Fruit fly (Drosophila melanogaster) whole organism, embryonic: Measurements from ENCODE around the gene foi.

Experiments
- Antp ChIP-seq: fragments of 200-800 bp; sonication (Bioruptor generic); optimal IDR thresholded peaks from 3 replicates; lab custom pipeline; 2016; ENCODE audit warnings: missing biosample characterization, missing genetic modification characterization
- Blimp-1 ChIP-seq: fragments of 200-800 bp; sonication (Bioruptor generic); optimal IDR thresholded peaks from 3 replicates; lab custom pipeline; 2018; ENCODE audit warnings: missing biosample characterization, missing genetic modification characterization, mild to moderate bottlenecking, moderate library complexity, missing genetic modification reagents
- CG10654 ChIP-seq: fragments of 200-800 bp; sonication (Bioruptor generic); optimal IDR thresholded peaks from 2 replicates; lab custom pipeline; 2016; ENCODE audit warnings: missing biosample characterization, missing genetic modification characterization
- CG12071 ChIP-seq: fragments of 200-800 bp; sonication (Bioruptor generic); optimal IDR thresholded peaks from 3 replicates; lab custom pipeline; 2018; ENCODE audit warnings: missing biosample characterization, mild to moderate bottlenecking, missing genetic modification characterization
- CG12219 ChIP-seq: fragments of 200-800 bp; sonication (Bioruptor generic); optimal IDR thresholded peaks from 3 replicates; lab custom pipeline; 2018; ENCODE audit warnings: missing biosample characterization, mild to moderate bottlenecking, missing genetic modification characterization
- CG13287 ChIP-seq: fragments of 200-800 bp; sonication (Bioruptor generic); IDR thresholded peaks from 2 replicates; pipeline ENCODE4 v1.3.6; 2022; ENCODE audit warnings: missing biosample characterization, missing genetic modification characterization; ENCODE audit not compliant: partially characterized antibody
- CG14014 ChIP-seq: fragments of 200-800 bp; sonication (Bioruptor generic); IDR thresholded peaks from 2 replicates; pipeline ENCODE4 v1.3.6; 2022; ENCODE audit warnings: missing biosample characterization, missing genetic modification characterization
- CG14050 ChIP-seq: fragments of 200-800 bp; sonication (Bioruptor generic); IDR thresholded peaks from 3 replicates; pipeline ENCODE4 v1.3.6; 2022; ENCODE audit warnings: missing biosample characterization, missing genetic modification characterization
- CG14860 ChIP-seq: fragments of 200-800 bp; sonication (Bioruptor generic); IDR thresholded peaks from 3 replicates; pipeline ENCODE4 v1.3.6; 2022; ENCODE audit warnings: missing biosample characterization, missing genetic modification characterization; ENCODE audit not compliant: partially characterized antibody
- CG15011 ChIP-seq: fragments of 200-800 bp; sonication (Bioruptor generic); optimal IDR thresholded peaks from 3 replicates; lab custom pipeline; 2018; ENCODE audit warnings: missing biosample characterization, mild to moderate bottlenecking, missing genetic modification characterization
- CG2202 ChIP-seq: fragments of 200-800 bp; sonication (Bioruptor generic); optimal IDR thresholded peaks from 2 replicates; lab custom pipeline; 2018; ENCODE audit warnings: missing biosample characterization, mild to moderate bottlenecking, missing genetic modification characterization
- CG2712 ChIP-seq: fragments of 200-800 bp; optimal IDR thresholded peaks from 3 replicates; lab custom pipeline; 2019; ENCODE audit warnings: missing biosample characterization, mild to moderate bottlenecking, missing genetic modification characterization, moderate library complexity
- CG33213 ChIP-seq: fragments of 200-800 bp; sonication (Bioruptor generic); optimal IDR thresholded peaks from 3 replicates; lab custom pipeline; 2016; ENCODE audit warnings: missing biosample characterization, missing genetic modification characterization
- CG3995 ChIP-seq: fragments of 200-800 bp; sonication (Bioruptor generic); optimal IDR thresholded peaks from 3 replicates; lab custom pipeline; 2016; ENCODE audit warnings: missing biosample characterization, missing genetic modification characterization
- CG6175 ChIP-seq: fragments of 200-800 bp; sonication (Bioruptor generic); IDR thresholded peaks from 3 replicates; pipeline ENCODE4 v1.3.6; 2022; ENCODE audit warnings: missing biosample characterization, missing genetic modification characterization
- CG6791 ChIP-seq: fragments of 200-800 bp; sonication (Bioruptor generic); IDR thresholded peaks from 3 replicates; pipeline ENCODE4 v1.3.6; 2022; ENCODE audit warnings: missing biosample characterization, missing genetic modification characterization; ENCODE audit not compliant: partially characterized antibody
- CG7745 ChIP-seq: fragments of 200-800 bp; sonication (Bioruptor generic); optimal IDR thresholded peaks from 2 replicates; lab custom pipeline; 2018; ENCODE audit warnings: missing biosample characterization, mild to moderate bottlenecking, missing genetic modification characterization, moderate library complexity
- CG8359 ChIP-seq: fragments of 200-800 bp; sonication (Bioruptor generic); optimal IDR thresholded peaks from 2 replicates; lab custom pipeline; 2017; ENCODE audit warnings: missing biosample characterization, mild to moderate bottlenecking, missing genetic modification characterization, borderline replicate concordance
- CG8924 ChIP-seq: fragments of 200-800 bp; optimal IDR thresholded peaks from 3 replicates; lab custom pipeline; 2019; ENCODE audit warnings: missing biosample characterization, mild to moderate bottlenecking, missing genetic modification characterization, moderate library complexity
- CG9817 ChIP-seq: fragments of 200-800 bp; sonication (Bioruptor generic); optimal IDR thresholded peaks from 2 replicates; lab custom pipeline; 2018; ENCODE audit warnings: missing biosample characterization, mild to moderate bottlenecking, missing genetic modification characterization, moderate library complexity
- CTCF ChIP-seq: fragments of 200-800 bp; sonication (Bioruptor generic); optimal IDR thresholded peaks from 2 replicates; lab custom pipeline; 2017; ENCODE audit warnings: missing biosample characterization, mild to moderate bottlenecking, missing genetic modification characterization, moderate library complexity
- CkIIα-i1 ChIP-seq: fragments of 200-800 bp; sonication (Bioruptor generic); IDR thresholded peaks from 2 replicates; pipeline ENCODE4 v1.3.6; 2022; ENCODE audit warnings: missing biosample characterization, missing genetic modification characterization
- Dip2 ChIP-seq: fragments of 200-800 bp; sonication (Bioruptor generic); IDR thresholded peaks from 2 replicates; pipeline ENCODE4 v1.3.6; 2022; ENCODE audit warnings: missing biosample characterization, missing genetic modification characterization
- Dref ChIP-seq: fragments of 200-800 bp; sonication (Bioruptor generic); IDR thresholded peaks from 2 replicates; pipeline ENCODE4 v1.3.6; 2022; ENCODE audit warnings: missing biosample characterization, missing genetic modification characterization
- Fer3 ChIP-seq: fragments of 200-800 bp; sonication (Bioruptor generic); optimal IDR thresholded peaks from 2 replicates; lab custom pipeline; 2018; ENCODE audit warnings: missing biosample characterization, mild to moderate bottlenecking, missing genetic modification characterization, moderate library complexity
- Lhr ChIP-seq: fragments of 200-800 bp; sonication (Bioruptor generic); optimal IDR thresholded peaks from 3 replicates; lab custom pipeline; 2017; ENCODE audit warnings: mild to moderate bottlenecking, missing biosample characterization, missing genetic modification reagents, missing genetic modification characterization
- Mad ChIP-seq: fragments of 200-800 bp; sonication (Bioruptor generic); optimal IDR thresholded peaks from 2 replicates; lab custom pipeline; 2016; ENCODE audit warnings: missing biosample characterization, missing genetic modification characterization
- NK7.1 ChIP-seq: fragments of 200-800 bp; sonication (Bioruptor generic); optimal IDR thresholded peaks from 3 replicates; lab custom pipeline; 2016; ENCODE audit warnings: missing biosample characterization, missing genetic modification characterization
- Sin3A ChIP-seq: fragments of >200 bp; optimal IDR thresholded peaks from 2 replicates; lab custom pipeline; 2018
- Ssrp ChIP-seq: fragments of 200-800 bp; sonication (Bioruptor generic); optimal IDR thresholded peaks from 2 replicates; lab custom pipeline; 2018; ENCODE audit warnings: missing biosample characterization, mild to moderate bottlenecking, missing genetic modification characterization, moderate library complexity
- ara ChIP-seq: fragments of 200-800 bp; sonication (Bioruptor generic); IDR thresholded peaks from 2 replicates; pipeline ENCODE4 v1.3.6; 2022; ENCODE audit warnings: missing biosample characterization, missing genetic modification characterization
- cg ChIP-seq: fragments of 200-800 bp; sonication (Bioruptor generic); optimal IDR thresholded peaks from 3 replicates; lab custom pipeline; 2019; ENCODE audit warnings: missing biosample characterization, mild to moderate bottlenecking, missing genetic modification characterization, moderate library complexity
- crc ChIP-seq: fragments of 200-800 bp; sonication (Bioruptor generic); optimal IDR thresholded peaks from 2 replicates; lab custom pipeline; 2016; ENCODE audit warnings: missing biosample characterization, missing genetic modification characterization
- crp ChIP-seq, 2 experiments: fragments of 200-800 bp; sonication (Bioruptor generic); optimal IDR thresholded peaks; 2 replicates in 1 of 2; 3 replicates in 1 of 2; lab custom pipeline; 2017; ENCODE audit warnings: missing biosample characterization in 2 of 2, missing genetic modification characterization in 2 of 2, mild to moderate bottlenecking in 1 of 2, moderate library complexity in 1 of 2
- da ChIP-seq: fragments of 200-800 bp; sonication (Bioruptor generic); optimal IDR thresholded peaks from 2 replicates; lab custom pipeline; 2016; ENCODE audit warnings: missing biosample characterization, missing genetic modification characterization
- ems ChIP-seq: fragments of 200-800 bp; sonication (Bioruptor generic); optimal IDR thresholded peaks from 3 replicates; lab custom pipeline; 2016; ENCODE audit warnings: missing biosample characterization, missing genetic modification characterization
- fd3F ChIP-seq: fragments of 200-800 bp; sonication (Bioruptor generic); optimal IDR thresholded peaks from 2 replicates; lab custom pipeline; 2018; ENCODE audit warnings: missing biosample characterization, mild to moderate bottlenecking, missing genetic modification characterization, moderate library complexity
- ftz-f1 ChIP-seq: fragments of 200-800 bp; sonication (Bioruptor generic); optimal IDR thresholded peaks from 2 replicates; lab custom pipeline; 2016; ENCODE audit warnings: missing biosample characterization, missing genetic modification characterization
- gce ChIP-seq: fragments of 200-800 bp; sonication (Bioruptor generic); IDR thresholded peaks from 3 replicates; pipeline ENCODE4 v1.3.6; 2022; ENCODE audit warnings: missing biosample characterization, missing genetic modification characterization
- gem ChIP-seq: fragments of 200-800 bp; sonication (Bioruptor generic); optimal IDR thresholded peaks from 2 replicates; lab custom pipeline; 2019; ENCODE audit warnings: missing biosample characterization, mild to moderate bottlenecking, missing genetic modification characterization, moderate library complexity
- gt ChIP-seq: fragments of 200-800 bp; sonication (Bioruptor generic); IDR thresholded peaks from 2 replicates; pipeline ENCODE4 v1.3.6; 2022; ENCODE audit warnings: missing biosample characterization, missing genetic modification characterization
- hkb ChIP-seq, 2 experiments: fragments of 200-800 bp in 1 of 2; fragments of >200 bp in 1 of 2; sonication (Bioruptor generic) in 1 of 2; IDR thresholded peaks in 1 of 2; optimal IDR thresholded peaks in 1 of 2; 2 replicates each; pipeline versions ENCODE4 v1.3.6 to Lab custom; 2017 to 2022; ENCODE audit warnings: missing biosample characterization in 1 of 2, missing genetic modification characterization in 1 of 2
- jing ChIP-seq: fragments of 200-800 bp; sonication (Bioruptor generic); optimal IDR thresholded peaks from 2 replicates; lab custom pipeline; 2018; ENCODE audit warnings: missing biosample characterization, mild to moderate bottlenecking, missing genetic modification characterization
- ken ChIP-seq: fragments of 200-800 bp; sonication (Bioruptor generic); IDR thresholded peaks from 3 replicates; pipeline ENCODE4 v1.3.6; 2022; ENCODE audit warnings: missing biosample characterization, missing genetic modification characterization
- lbe ChIP-seq: fragments of 200-800 bp; sonication (Bioruptor generic); optimal IDR thresholded peaks from 2 replicates; lab custom pipeline; 2016; ENCODE audit warnings: missing biosample characterization, mild to moderate bottlenecking, missing genetic modification characterization
- luna ChIP-seq: fragments of 200-800 bp; sonication (Bioruptor generic); optimal IDR thresholded peaks from 2 replicates; lab custom pipeline; 2016; ENCODE audit warnings: missing biosample characterization, missing genetic modification characterization
- nerfin-1 ChIP-seq: fragments of 200-800 bp; sonication (Bioruptor generic); optimal IDR thresholded peaks from 3 replicates; lab custom pipeline; 2019; ENCODE audit warnings: missing biosample characterization, mild to moderate bottlenecking, missing genetic modification characterization, moderate library complexity
- phol ChIP-seq: fragments of 200-800 bp; sonication (Bioruptor generic); optimal IDR thresholded peaks from 3 replicates; lab custom pipeline; 2018; ENCODE audit warnings: missing biosample characterization, mild to moderate bottlenecking, missing genetic modification characterization, moderate library complexity
- repo ChIP-seq: fragments of 200-800 bp; sonication (Bioruptor generic); optimal IDR thresholded peaks from 2 replicates; lab custom pipeline; 2016; ENCODE audit warnings: missing biosample characterization, missing genetic modification characterization
- ro ChIP-seq: fragments of 200-800 bp; sonication (Bioruptor generic); IDR thresholded peaks from 2 replicates; pipeline ENCODE4 v1.3.6; 2022; ENCODE audit warnings: missing biosample characterization, missing genetic modification characterization
- row ChIP-seq: fragments of 200-800 bp; sonication (Bioruptor generic); IDR thresholded peaks from 3 replicates; pipeline ENCODE4 v1.3.6; 2022; ENCODE audit warnings: missing biosample characterization, missing genetic modification characterization

Gene foi

DNA sequence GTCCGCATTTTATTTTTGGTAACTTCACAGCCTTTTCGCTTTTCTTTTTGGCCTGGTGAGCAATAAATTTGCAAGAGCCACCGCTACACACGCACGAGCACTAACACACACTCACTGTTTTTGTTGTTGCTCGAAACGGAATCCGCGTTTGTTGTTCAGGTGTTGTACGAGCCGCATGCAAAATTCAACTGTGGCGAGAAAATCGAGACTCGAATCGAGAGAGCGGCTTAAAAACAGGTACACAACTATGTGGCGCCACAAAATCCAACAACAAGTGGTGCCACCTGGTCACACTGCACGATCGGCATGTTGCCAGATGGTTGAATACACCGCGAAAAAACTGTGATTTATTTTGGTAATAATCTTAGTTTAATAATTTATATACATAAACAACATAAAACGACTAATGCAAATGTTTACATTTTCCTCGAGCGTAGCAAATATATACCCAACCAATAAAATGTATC, 18.0 kb upstream of the foi start, which contains the start of gene CG43163 (continued):
- no peak for TF ChIP-seq CG14860 (GFP tag; lab: Robert Waterston, UW)
- peak; percentile 65 for TF ChIP-seq cg
- no peak for TF ChIP-seq ro (GFP tag; lab: Robert Waterston, UW)
- peak; percentile 80 for TF ChIP-seq CG2712 (tag; lab: Kevin White, UChicago)
- TF ChIP-seq crp (GFP tag; optimal IDR thresholded peaks at IDR 0.05; lab: Kevin White, UChicago), result peak in 1 of 2 experiments; percentile 32
- TF ChIP-seq phol (tag; lab: Kevin White, UChicago), result peak; percentile 77
- TF ChIP-seq Ssrp (tag; lab: Kevin White, UChicago), result peak; percentile 43
- no peak for TF ChIP-seq Antp
- TF ChIP-seq Fer3, result peak; percentile 61
- TF ChIP-seq CG10654 (GFP tag; lab: Kevin White, UChicago), result no peak
- TF ChIP-seq gem (tag; lab: Kevin White, UChicago), result peak; percentile 86
- no peak for TF ChIP-seq Dip2
- peak; percentile 41; the same call in 1 of the 2 replicates for TF ChIP-seq CG13287
- peak; percentile 43 for TF ChIP-seq ems (GFP tag; lab: Kevin White, UChicago)
- TF ChIP-seq luna (GFP tag; lab: Kevin White, UChicago), result no peak
- TF ChIP-seq gce (GFP tag; lab: Robert Waterston, UW), result peak; percentile 79
- TF ChIP-seq repo (GFP tag; lab: Kevin White, UChicago), result peak; percentile 18
- peak; percentile 47 for TF ChIP-seq CG12219
- peak; percentile 30; the same call in 1 of the 3 replicates for TF ChIP-seq CG14050
- no peak for TF ChIP-seq da (GFP tag; lab: Kevin White, UChicago)
- TF ChIP-seq CG7745 (tag; lab: Kevin White, UChicago), result no peak
- TF ChIP-seq CG33213, result peak; percentile 76
- no peak for TF ChIP-seq CG8359 (GFP tag; lab: Kevin White, UChicago)
- no peak for TF ChIP-seq crc (GFP tag; lab: Kevin White, UChicago)
- no peak for TF ChIP-seq Blimp-1
- no peak for TF ChIP-seq gt (GFP tag; lab: Robert Waterston, UW)
- no peak for TF ChIP-seq ftz-f1 (GFP tag; lab: Kevin White, UChicago)
- no peak for TF ChIP-seq CG3995 (GFP tag; lab: Kevin White, UChicago)
- peak; percentile 86 for TF ChIP-seq Lhr (GFP tag; lab: Kevin White, UChicago)
- TF ChIP-seq CG12071 (GFP tag; lab: Kevin White, UChicago), result peak; percentile 43
- TF ChIP-seq ken (GFP tag; lab: Robert Waterston, UW), result no peak
- no peak for TF ChIP-seq Sin3A (lab: Kevin White, UChicago)
- peak; percentile 26 for TF ChIP-seq CG2202 (tag; lab: Kevin White, UChicago)
- TF ChIP-seq CTCF (GFP tag; lab: Kevin White, UChicago), result peak; percentile 73
- TF ChIP-seq CG6175 (GFP tag; lab: Robert Waterston, UW), result peak; percentile 92
- peak; percentile 39 for TF ChIP-seq CG15011 (GFP tag; lab: Kevin White, UChicago)
- no peak for TF ChIP-seq jing (GFP tag; lab: Kevin White, UChicago)
- TF ChIP-seq CG6791 (GFP tag; lab: Robert Waterston, UW), result peak; percentile 30; the same call in 1 of the 3 replicates
- TF ChIP-seq CkIIα-i1 (GFP tag; lab: Robert Waterston, UW), result no peak
- TF ChIP-seq fd3F (GFP tag; lab: Kevin White, UChicago), result no peak
- TF ChIP-seq CG9817 (tag; lab: Kevin White, UChicago), result peak; percentile 41
- TF ChIP-seq lbe (GFP tag; lab: Kevin White, UChicago), result no peak
- 0 out of 2 replicates have a peak, but pooled peaks have one; percentile 15 for TF ChIP-seq Dref (GFP tag; lab: Robert Waterston, UW)
- TF ChIP-seq CG14014 (GFP tag; lab: Robert Waterston, UW), result peak; percentile 58; the same call in 1 of the 2 replicates
- TF ChIP-seq CG8924, result peak; percentile 48
- TF ChIP-seq nerfin-1, result peak; percentile 48
- TF ChIP-seq row, result peak; percentile 88
- no peak for TF ChIP-seq hkb (optimal IDR thresholded peaks at IDR 0.05; lab: Kevin White, UChicago)
- peak; percentile 77 for TF ChIP-seq hkb (GFP tag; IDR thresholded peaks at IDR 0.05; lab: Robert Waterston, UW)
- TF ChIP-seq NK7.1 (GFP tag; lab: Kevin White, UChicago), result no peak
- TF ChIP-seq Mad (GFP tag; lab: Kevin White, UChicago), result peak; percentile 75
- TF ChIP-seq ara (GFP tag; lab: Robert Waterston, UW), result peak; percentile 78
